Fruit fly (Drosophila melanogaster) whole organism, embryonic: ENCODE data around the gene Zdhhc8.

Experiments used
- CG10274 ChIP-seq: fragments of 200-800 bp; sonication (Bioruptor generic); optimal IDR thresholded peaks from 3 replicates; lab custom pipeline; 2017; ENCODE audit warnings: missing biosample characterization, mild to moderate bottlenecking, missing genetic modification characterization
- CG10654 ChIP-seq: fragments of 200-800 bp; sonication (Bioruptor generic); optimal IDR thresholded peaks from 2 replicates; lab custom pipeline; 2016; ENCODE audit warnings: missing biosample characterization, missing genetic modification characterization
- CG13424 ChIP-seq: fragments of 200-800 bp; sonication (Bioruptor generic); optimal IDR thresholded peaks from 2 replicates; lab custom pipeline; 2019; ENCODE audit warnings: missing biosample characterization, mild to moderate bottlenecking, missing genetic modification characterization, moderate library complexity
- CG14667 ChIP-seq: fragments of 200-800 bp; sonication (Bioruptor generic); IDR thresholded peaks from 2 replicates; pipeline ENCODE4 v1.3.6; 2022; ENCODE audit warnings: missing biosample characterization, missing genetic modification characterization
- CG15269 ChIP-seq: fragments of 200-800 bp; sonication (Bioruptor generic); optimal IDR thresholded peaks from 2 replicates; lab custom pipeline; 2018; ENCODE audit warnings: missing biosample characterization, mild to moderate bottlenecking, missing genetic modification characterization, moderate library complexity
- CG17186 ChIP-seq: fragments of 200-800 bp; sonication (Bioruptor generic); optimal IDR thresholded peaks from 3 replicates; lab custom pipeline; 2017; ENCODE audit warnings: missing biosample characterization, missing genetic modification reagents, missing genetic modification characterization
- CG2678 ChIP-seq: fragments of 200-800 bp; sonication (Bioruptor generic); optimal IDR thresholded peaks from 3 replicates; lab custom pipeline; 2019; ENCODE audit warnings: missing biosample characterization, mild to moderate bottlenecking, missing genetic modification characterization, moderate library complexity
- CG2712 ChIP-seq: fragments of 200-800 bp; optimal IDR thresholded peaks from 3 replicates; lab custom pipeline; 2019; ENCODE audit warnings: missing biosample characterization, mild to moderate bottlenecking, missing genetic modification characterization, moderate library complexity
- CG32772 ChIP-seq: fragments of 200-800 bp; sonication (Bioruptor generic); IDR thresholded peaks from 2 replicates; pipeline ENCODE4 v1.3.6; 2022; ENCODE audit warnings: missing biosample characterization, missing genetic modification characterization
- CG3726 ChIP-seq: fragments of 200-800 bp; sonication (Bioruptor generic); IDR thresholded peaks from 3 replicates; pipeline ENCODE4, ENCODE4 v1.3.6; 2022; ENCODE audit warnings: missing biosample characterization, missing genetic modification characterization
- CG4424 ChIP-seq: fragments of 200-800 bp; sonication (Bioruptor generic); optimal IDR thresholded peaks from 3 replicates; lab custom pipeline; 2016; ENCODE audit warnings: missing biosample characterization, missing genetic modification characterization
- CG5953 ChIP-seq: fragments of 200-800 bp; sonication (Bioruptor generic); IDR thresholded peaks from 2 replicates; pipeline ENCODE4 v1.3.6; 2022; ENCODE audit warnings: missing biosample characterization, missing genetic modification characterization
- CG8089 ChIP-seq: fragments of 200-800 bp; sonication (Bioruptor generic); optimal IDR thresholded peaks from 3 replicates; lab custom pipeline; 2016; ENCODE audit warnings: missing biosample characterization, missing genetic modification characterization
- CG8388 ChIP-seq: fragments of 200-800 bp; sonication (Bioruptor generic); optimal IDR thresholded peaks from 2 replicates; lab custom pipeline; 2019; ENCODE audit warnings: missing biosample characterization, mild to moderate bottlenecking, missing genetic modification characterization, moderate library complexity
- CG9609 ChIP-seq: fragments of 200-800 bp; sonication (Bioruptor generic); optimal IDR thresholded peaks from 3 replicates; lab custom pipeline; 2016; ENCODE audit warnings: missing biosample characterization, missing genetic modification characterization
- CG9932 ChIP-seq: fragments of 200-800 bp; sonication (Bioruptor generic); IDR thresholded peaks from 2 replicates; pipeline ENCODE4 v1.3.6; 2022; ENCODE audit warnings: missing biosample characterization, missing genetic modification characterization
- Camta ChIP-seq: fragments of 200-800 bp; sonication (Bioruptor generic); optimal IDR thresholded peaks from 2 replicates; lab custom pipeline; 2016; ENCODE audit warnings: missing biosample characterization, missing genetic modification characterization
- Dll ChIP-seq: fragments of 200-800 bp; sonication (Bioruptor generic); IDR thresholded peaks from 4 replicates; pipeline ENCODE4 v1.3.6; 2022; ENCODE audit warnings: missing biosample characterization, missing genetic modification characterization; ENCODE audit not compliant: partially characterized antibody
- Hand ChIP-seq: fragments of 200-800 bp; sonication (Bioruptor generic); optimal IDR thresholded peaks from 2 replicates; lab custom pipeline; 2017; ENCODE audit warnings: mild to moderate bottlenecking, missing biosample characterization, missing genetic modification reagents, missing genetic modification characterization
- Max ChIP-seq: fragments of 200-800 bp; sonication (Bioruptor generic); optimal IDR thresholded peaks from 2 replicates; lab custom pipeline; 2016; ENCODE audit warnings: missing biosample characterization, mild to moderate bottlenecking, missing genetic modification characterization
- Mrtf ChIP-seq: fragments of 200-800 bp; sonication (Bioruptor generic); IDR thresholded peaks from 3 replicates; pipeline ENCODE4 v1.3.6; 2022; ENCODE audit warnings: missing biosample characterization, missing genetic modification characterization
- Poxn ChIP-seq: fragments of 200-800 bp; sonication (Bioruptor generic); IDR thresholded peaks from 2 replicates; pipeline ENCODE4 v1.3.6; 2022; ENCODE audit warnings: missing biosample characterization, missing genetic modification characterization
- Rfx ChIP-seq: fragments of 200-800 bp; sonication (Bioruptor generic); IDR thresholded peaks from 2 replicates; pipeline ENCODE4 v1.3.6; 2022; ENCODE audit warnings: missing biosample characterization, missing genetic modification characterization
- TFAM ChIP-seq: fragments of 200-800 bp; sonication (Bioruptor generic); optimal IDR thresholded peaks from 2 replicates; lab custom pipeline; 2017; ENCODE audit warnings: missing biosample characterization, missing genetic modification characterization, inconsistent platforms
- Taf1 ChIP-seq: fragments of 200-800 bp; sonication (Bioruptor generic); IDR thresholded peaks from 2 replicates; pipeline ENCODE4 v1.3.6; 2022; ENCODE audit warnings: missing biosample characterization, missing genetic modification characterization
- ash1 ChIP-seq: fragments of 200-800 bp; sonication (Bioruptor generic); optimal IDR thresholded peaks from 2 replicates; lab custom pipeline; 2018; ENCODE audit warnings: missing biosample characterization, mild to moderate bottlenecking, missing genetic modification characterization
- cato ChIP-seq: fragments of 200-800 bp; sonication (Bioruptor generic); optimal IDR thresholded peaks from 2 replicates; lab custom pipeline; 2016; ENCODE audit warnings: missing biosample characterization, missing genetic modification characterization, borderline replicate concordance
- corto ChIP-seq: fragments of 200-800 bp; sonication (Bioruptor generic); optimal IDR thresholded peaks from 2 replicates; lab custom pipeline; 2016; ENCODE audit warnings: missing biosample characterization, mild to moderate bottlenecking, missing genetic modification characterization, moderate library complexity
- eyg ChIP-seq: fragments of 200-800 bp; sonication (Bioruptor generic); optimal IDR thresholded peaks from 3 replicates; lab custom pipeline; 2016; ENCODE audit warnings: missing biosample characterization, missing genetic modification characterization
- fd3F ChIP-seq: fragments of 200-800 bp; sonication (Bioruptor generic); optimal IDR thresholded peaks from 2 replicates; lab custom pipeline; 2018; ENCODE audit warnings: missing biosample characterization, mild to moderate bottlenecking, missing genetic modification characterization, moderate library complexity
- fu2 ChIP-seq: fragments of 200-800 bp; sonication (Bioruptor generic); optimal IDR thresholded peaks from 2 replicates; lab custom pipeline; 2016; ENCODE audit warnings: missing biosample characterization, missing genetic modification characterization
- gcm2 ChIP-seq: fragments of 200-800 bp; sonication (Bioruptor generic); optimal IDR thresholded peaks from 2 replicates; lab custom pipeline; 2016; ENCODE audit warnings: missing biosample characterization, missing genetic modification characterization
- ham ChIP-seq: fragments of 200-800 bp; sonication (Bioruptor generic); IDR thresholded peaks from 2 replicates; pipeline ENCODE4 v1.3.6; 2022; ENCODE audit warnings: missing biosample characterization, missing genetic modification characterization
- her ChIP-seq: fragments of 200-800 bp; sonication (Bioruptor generic); optimal IDR thresholded peaks from 2 replicates; lab custom pipeline; 2016; ENCODE audit warnings: missing biosample characterization, missing genetic modification characterization
- hkb ChIP-seq, 2 experiments: fragments of 200-800 bp in 1 of 2; fragments of >200 bp in 1 of 2; sonication (Bioruptor generic) in 1 of 2; IDR thresholded peaks in 1 of 2; optimal IDR thresholded peaks in 1 of 2; 2 replicates each; pipeline versions ENCODE4 v1.3.6 to Lab custom; 2017 to 2022; ENCODE audit warnings: missing biosample characterization in 1 of 2, missing genetic modification characterization in 1 of 2
- ind ChIP-seq: fragments of 200-800 bp; sonication (Bioruptor generic); optimal IDR thresholded peaks from 3 replicates; lab custom pipeline; 2016; ENCODE audit warnings: missing biosample characterization, missing genetic modification characterization
- lilli ChIP-seq: fragments of 200-800 bp; sonication (Bioruptor generic); optimal IDR thresholded peaks from 3 replicates; lab custom pipeline; 2016; ENCODE audit warnings: missing biosample characterization, missing genetic modification characterization
- mam ChIP-seq: fragments of 200-800 bp; sonication (Bioruptor generic); optimal IDR thresholded peaks from 3 replicates; lab custom pipeline; 2016; ENCODE audit warnings: missing biosample characterization, missing genetic modification characterization
- nau ChIP-seq: fragments of 200-800 bp; sonication (Bioruptor generic); optimal IDR thresholded peaks from 3 replicates; lab custom pipeline; 2017; ENCODE audit warnings: missing biosample characterization, mild to moderate bottlenecking, missing genetic modification characterization, missing genetic modification reagents
- oc ChIP-seq: fragments of 200-800 bp; sonication (Bioruptor generic); optimal IDR thresholded peaks from 2 replicates; lab custom pipeline; 2018; ENCODE audit warnings: missing biosample characterization, mild to moderate bottlenecking, missing genetic modification characterization, moderate library complexity
- odd ChIP-seq: fragments of 200-800 bp; sonication (Bioruptor generic); optimal IDR thresholded peaks from 2 replicates; lab custom pipeline; 2017; ENCODE audit warnings: missing biosample characterization, mild to moderate bottlenecking, missing genetic modification characterization
- pb ChIP-seq: fragments of 200-800 bp; sonication (Bioruptor generic); optimal IDR thresholded peaks from 3 replicates; lab custom pipeline; 2016; ENCODE audit warnings: missing biosample characterization, missing genetic modification characterization
- psq ChIP-seq: fragments of 200-800 bp; sonication (Bioruptor generic); optimal IDR thresholded peaks from 2 replicates; lab custom pipeline; 2017; ENCODE audit warnings: missing biosample characterization, missing genetic modification characterization
- pum ChIP-seq: fragments of 200-800 bp; sonication (Bioruptor generic); optimal IDR thresholded peaks from 2 replicates; lab custom pipeline; 2016; ENCODE audit warnings: missing biosample characterization, missing genetic modification characterization
- salm ChIP-seq: fragments of 200-800 bp; sonication (Bioruptor generic); optimal IDR thresholded peaks from 2 replicates; lab custom pipeline; 2018; ENCODE audit warnings: missing biosample characterization, mild to moderate bottlenecking, missing genetic modification characterization
- sens-2 ChIP-seq: fragments of 200-800 bp; sonication (Bioruptor generic); IDR thresholded peaks from 2 replicates; pipeline ENCODE4 v1.3.6; 2022; ENCODE audit warnings: missing biosample characterization, missing genetic modification characterization
- seq ChIP-seq: fragments of 200-800 bp; sonication (Bioruptor generic); IDR thresholded peaks from 2 replicates; pipeline ENCODE4 v1.3.6; 2022; ENCODE audit warnings: missing biosample characterization, missing genetic modification characterization
- sob ChIP-seq: fragments of 200-800 bp; sonication (Bioruptor generic); IDR thresholded peaks from 2 replicates; pipeline ENCODE4 v1.3.6; 2022; ENCODE audit warnings: missing biosample characterization, missing genetic modification characterization
- stc ChIP-seq: fragments of 200-800 bp; sonication (Bioruptor generic); IDR thresholded peaks from 2 replicates; pipeline ENCODE4 v1.3.6; 2022; ENCODE audit warnings: missing biosample characterization, missing genetic modification characterization
- sug ChIP-seq: fragments of 200-800 bp; optimal IDR thresholded peaks from 2 replicates; lab custom pipeline; 2019; ENCODE audit warnings: missing biosample characterization, mild to moderate bottlenecking, missing genetic modification characterization, moderate library complexity
- ttk ChIP-seq: fragments of 200-800 bp; sonication (Bioruptor generic); IDR thresholded peaks from 2 replicates; pipeline ENCODE4 v2.1.2; 2022; ENCODE audit warnings: missing biosample characterization, missing genetic modification characterization

The Zdhhc8 gene

DNA sequence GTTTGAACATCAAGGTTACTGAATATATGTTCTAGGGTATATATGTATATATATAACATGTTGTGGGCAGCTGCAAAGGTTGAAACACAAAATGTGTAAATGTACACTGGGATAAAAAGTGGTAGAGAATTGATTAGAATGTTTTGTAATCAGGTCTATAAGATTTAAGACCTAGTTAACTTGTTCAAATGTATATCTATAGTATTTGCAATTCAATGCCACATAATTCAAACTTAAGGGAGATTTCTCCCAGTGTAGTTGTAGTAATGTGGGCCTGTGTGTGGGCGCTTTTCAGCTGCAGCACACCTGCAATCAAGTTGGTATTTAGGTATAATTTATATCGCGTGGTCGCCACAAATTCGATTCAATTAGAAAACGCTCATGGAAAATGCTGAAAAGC, 6.8 kb downstream of the Zdhhc8 start (continued):
- TF ChIP-seq hkb (optimal IDR thresholded peaks at IDR 0.05; lab: Kevin White, UChicago): no peak
- peak; percentile 66 for TF ChIP-seq hkb (GFP tag; IDR thresholded peaks at IDR 0.05; lab: Robert Waterston, UW)
- TF ChIP-seq Rfx: no peak
- peak; percentile 57; the same call in 1 of the 2 replicates for TF ChIP-seq stc (GFP tag; lab: Robert Waterston, UW)
- no peak for TF ChIP-seq sug (tag; lab: Kevin White, UChicago)
- TF ChIP-seq cato: no peak
- peak; percentile 37 for TF ChIP-seq pum (GFP tag; lab: Kevin White, UChicago)
- peak; percentile 37; the same call in 1 of the 2 replicates for TF ChIP-seq Taf1 (GFP tag; lab: Robert Waterston, UW)
- peak; percentile 59 for TF ChIP-seq CG13424 (tag; lab: Kevin White, UChicago)
- TF ChIP-seq CG5953 (GFP tag; lab: Robert Waterston, UW): peak; percentile 20; the same call in 1 of the 2 replicates
- TF ChIP-seq CG2712 (tag; lab: Kevin White, UChicago): peak; percentile 70
- no peak for TF ChIP-seq CG17186 (GFP tag; lab: Kevin White, UChicago)
- TF ChIP-seq CG15269: peak; percentile 72
- no peak for TF ChIP-seq Hand
- TF ChIP-seq CG9932 (GFP tag; lab: Robert Waterston, UW): no peak
- TF ChIP-seq Poxn (GFP tag; lab: Robert Waterston, UW): no peak
- peak; percentile 34 for TF ChIP-seq nau (GFP tag; lab: Kevin White, UChicago)
- no peak for TF ChIP-seq ham (GFP tag; lab: Robert Waterston, UW)
- TF ChIP-seq CG14667 (GFP tag; lab: Robert Waterston, UW): peak; percentile 48; the same call in 1 of the 2 replicates
- TF ChIP-seq TFAM (GFP tag; lab: Kevin White, UChicago): no peak
- peak; percentile 52 for TF ChIP-seq CG8388 (GFP tag; lab: Kevin White, UChicago)
- 0 out of 2 replicates have a peak, but pooled peaks have one; percentile 29 for TF ChIP-seq CG32772 (GFP tag; lab: Robert Waterston, UW)
- peak; percentile 40 for TF ChIP-seq oc (tag; lab: Kevin White, UChicago)
- TF ChIP-seq ind: peak; percentile 57
- TF ChIP-seq eyg: peak; percentile 30
- peak; percentile 8 for TF ChIP-seq CG8089 (GFP tag; lab: Kevin White, UChicago)
- peak; percentile 45 for TF ChIP-seq CG4424 (GFP tag; lab: Kevin White, UChicago)
- peak; percentile 64 for TF ChIP-seq seq (GFP tag; lab: Robert Waterston, UW)
- TF ChIP-seq Mrtf (GFP tag; lab: Robert Waterston, UW): no peak
- peak; percentile 54 for TF ChIP-seq ttk (GFP tag; lab: Robert Waterston, UW)
- no peak for TF ChIP-seq CG10274 (GFP tag; lab: Kevin White, UChicago)
- peak; percentile 9 for TF ChIP-seq fd3F (GFP tag; lab: Kevin White, UChicago)
- no peak for TF ChIP-seq Dll (GFP tag; lab: Robert Waterston, UW)
- peak; percentile 41 for TF ChIP-seq Max
- no peak for TF ChIP-seq salm (tag; lab: Kevin White, UChicago)
- TF ChIP-seq Camta: peak; percentile 34
- TF ChIP-seq mam: peak; percentile 3
- TF ChIP-seq gcm2 (GFP tag; lab: Kevin White, UChicago): no peak
- TF ChIP-seq psq (GFP tag; lab: Kevin White, UChicago): no peak
- peak; percentile 42 for TF ChIP-seq CG10654 (GFP tag; lab: Kevin White, UChicago)
- peak; percentile 32 for TF ChIP-seq odd (GFP tag; lab: Kevin White, UChicago)
- TF ChIP-seq fu2: peak; percentile 6
- TF ChIP-seq CG9609: peak; percentile 3
- TF ChIP-seq her (GFP tag; lab: Kevin White, UChicago): no peak
- no peak for TF ChIP-seq pb (GFP tag; lab: Kevin White, UChicago)
- no peak for TF ChIP-seq ash1
- peak; percentile 20 for TF ChIP-seq lilli (GFP tag; lab: Kevin White, UChicago)
- no peak for TF ChIP-seq sob (GFP tag; lab: Robert Waterston, UW)
- no peak for TF ChIP-seq sens-2 (GFP tag; lab: Robert Waterston, UW)
- no peak for TF ChIP-seq CG3726
- peak; percentile 69 for TF ChIP-seq CG2678 (tag; lab: Kevin White, UChicago)
- no peak for TF ChIP-seq corto (GFP tag; lab: Kevin White, UChicago)
